Fruit fly (Drosophila melanogaster) whole organism, embryonic: ENCODE results near the gene neb.

ENCODE experiments used
- B-H1 ChIP-seq: fragments of 200-800 bp; sonication (Bioruptor generic); IDR thresholded peaks from 3 replicates; pipeline ENCODE4 v1.3.6; 2022; ENCODE audit warnings: missing biosample characterization, missing genetic modification characterization
- Bgb ChIP-seq: fragments of 200-800 bp; sonication (Bioruptor generic); IDR thresholded peaks from 2 replicates; pipeline ENCODE4 v1.3.6; 2022; ENCODE audit warnings: missing biosample characterization, missing genetic modification characterization; ENCODE audit not compliant: partially characterized antibody
- CG10209 ChIP-seq: fragments of 200-800 bp; sonication (Bioruptor generic); optimal IDR thresholded peaks from 3 replicates; lab custom pipeline; 2017; ENCODE audit warnings: missing biosample characterization, mild to moderate bottlenecking, missing genetic modification characterization, missing genetic modification reagents
- CG10267 ChIP-seq: fragments of 200-800 bp; sonication (Bioruptor generic); optimal IDR thresholded peaks from 2 replicates; lab custom pipeline; 2018; ENCODE audit warnings: missing biosample characterization, mild to moderate bottlenecking, missing genetic modification characterization, moderate library complexity
- CG11398 ChIP-seq: fragments of 200-800 bp; sonication (Bioruptor generic); optimal IDR thresholded peaks from 2 replicates; lab custom pipeline; 2016; ENCODE audit warnings: missing biosample characterization, missing genetic modification characterization
- CG1233 ChIP-seq: fragments of 200-800 bp; sonication (Bioruptor generic); optimal IDR thresholded peaks from 4 replicates; lab custom pipeline; 2018; ENCODE audit warnings: missing biosample characterization, mild to moderate bottlenecking, missing genetic modification characterization
- CG17612 ChIP-seq: fragments of 200-800 bp; sonication (Bioruptor generic); IDR thresholded peaks from 2 replicates; pipeline ENCODE4 v1.3.6; 2022; ENCODE audit warnings: missing biosample characterization, missing genetic modification characterization
- CG1792 ChIP-seq: fragments of 200-800 bp; sonication (Bioruptor generic); optimal IDR thresholded peaks from 2 replicates; lab custom pipeline; 2016; ENCODE audit warnings: missing biosample characterization, missing genetic modification characterization
- CG2202 ChIP-seq: fragments of 200-800 bp; sonication (Bioruptor generic); optimal IDR thresholded peaks from 2 replicates; lab custom pipeline; 2018; ENCODE audit warnings: missing biosample characterization, mild to moderate bottlenecking, missing genetic modification characterization
- CG30403 ChIP-seq: fragments of 200-800 bp; sonication (Bioruptor generic); optimal IDR thresholded peaks from 3 replicates; lab custom pipeline; 2016; ENCODE audit warnings: missing biosample characterization, missing genetic modification characterization
- CG31224 ChIP-seq: fragments of 200-800 bp; sonication (Bioruptor generic); IDR thresholded peaks from 2 replicates; pipeline ENCODE4 v1.3.6; 2022; ENCODE audit warnings: missing biosample characterization, missing genetic modification characterization
- CG3163 ChIP-seq: fragments of 200-800 bp; sonication (Bioruptor generic); optimal IDR thresholded peaks from 3 replicates; lab custom pipeline; 2016; ENCODE audit warnings: missing biosample characterization, missing genetic modification characterization
- CG4854 ChIP-seq: fragments of 200-800 bp; sonication (Bioruptor generic); optimal IDR thresholded peaks from 2 replicates; lab custom pipeline; 2016; ENCODE audit warnings: missing biosample characterization, missing genetic modification characterization, inconsistent platforms
- CG5245 ChIP-seq: fragments of 200-800 bp; sonication (Bioruptor generic); optimal IDR thresholded peaks from 3 replicates; lab custom pipeline; 2016; ENCODE audit warnings: missing biosample characterization, missing genetic modification characterization
- CG7745 ChIP-seq: fragments of 200-800 bp; sonication (Bioruptor generic); optimal IDR thresholded peaks from 2 replicates; lab custom pipeline; 2018; ENCODE audit warnings: missing biosample characterization, mild to moderate bottlenecking, missing genetic modification characterization, moderate library complexity
- CG7987 ChIP-seq: fragments of 200-800 bp; sonication (Bioruptor generic); optimal IDR thresholded peaks from 2 replicates; lab custom pipeline; 2018; ENCODE audit warnings: missing biosample characterization, mild to moderate bottlenecking, missing genetic modification characterization, moderate library complexity
- CG8281 ChIP-seq: fragments of 200-800 bp; sonication (Bioruptor generic); optimal IDR thresholded peaks from 2 replicates; lab custom pipeline; 2018; ENCODE audit warnings: missing biosample characterization, mild to moderate bottlenecking, missing genetic modification characterization, moderate library complexity
- Chrac-16 ChIP-seq: fragments of 200-800 bp; sonication (Bioruptor generic); optimal IDR thresholded peaks from 3 replicates; lab custom pipeline; 2016; ENCODE audit warnings: missing biosample characterization, missing genetic modification characterization
- Dip3 ChIP-seq: fragments of 200-800 bp; sonication (Bioruptor generic); optimal IDR thresholded peaks from 3 replicates; lab custom pipeline; 2016; ENCODE audit warnings: missing biosample characterization, missing genetic modification characterization
- Ets65A ChIP-seq: fragments of 200-800 bp; sonication (Bioruptor generic); peaks from one replicate; lab custom pipeline; 2016; ENCODE audit warnings: missing biosample characterization, missing genetic modification characterization
- Fer1 ChIP-seq: fragments of 200-800 bp; sonication (Bioruptor generic); optimal IDR thresholded peaks from 2 replicates; lab custom pipeline; 2017; ENCODE audit warnings: missing biosample characterization, mild to moderate bottlenecking, missing genetic modification characterization
- H15 ChIP-seq: fragments of 200-800 bp; sonication (Bioruptor generic); IDR thresholded peaks from 3 replicates; pipeline ENCODE4 v1.3.6; 2022; ENCODE audit warnings: missing biosample characterization, missing genetic modification characterization
- H2.0 ChIP-seq: fragments of 200-800 bp; sonication (Bioruptor generic); IDR thresholded peaks from 2 replicates; pipeline ENCODE4 v1.3.6; 2022; ENCODE audit warnings: missing biosample characterization, missing genetic modification characterization
- HLH3B ChIP-seq: fragments of 200-800 bp; sonication (Bioruptor generic); IDR thresholded peaks from 2 replicates; pipeline ENCODE4 v1.3.6; 2022; ENCODE audit warnings: missing biosample characterization, missing genetic modification characterization
- Hey ChIP-seq: fragments of 200-800 bp; sonication (Bioruptor generic); optimal IDR thresholded peaks from 3 replicates; lab custom pipeline; 2018; ENCODE audit warnings: missing biosample characterization, mild to moderate bottlenecking, missing genetic modification characterization
- MTF-1 ChIP-seq: fragments of 200-800 bp; sonication (Bioruptor generic); optimal IDR thresholded peaks from 2 replicates; lab custom pipeline; 2018; ENCODE audit warnings: missing biosample characterization, mild to moderate bottlenecking, missing genetic modification characterization, borderline replicate concordance
- Meics ChIP-seq: fragments of 200-800 bp; sonication (Bioruptor generic); optimal IDR thresholded peaks from 2 replicates; lab custom pipeline; 2017; ENCODE audit warnings: missing biosample characterization, mild to moderate bottlenecking, missing genetic modification characterization
- Mrtf ChIP-seq: fragments of 200-800 bp; sonication (Bioruptor generic); IDR thresholded peaks from 3 replicates; pipeline ENCODE4 v1.3.6; 2022; ENCODE audit warnings: missing biosample characterization, missing genetic modification characterization
- PHDP ChIP-seq: fragments of 200-800 bp; sonication (Bioruptor generic); optimal IDR thresholded peaks from 3 replicates; lab custom pipeline; 2018; ENCODE audit warnings: missing biosample characterization, mild to moderate bottlenecking, missing genetic modification characterization, moderate library complexity
- Stat92E ChIP-seq, 3 experiments: fragments of >200 bp in 2 of 3; fragments of 200-800 bp in 1 of 3; sonication (Bioruptor generic) in 1 of 3; optimal IDR thresholded peaks; 2 replicates each; lab custom pipeline; 2017 to 2019; ENCODE audit warnings: missing biosample characterization in 3 of 3, missing genetic modification characterization in 3 of 3, mild to moderate bottlenecking in 1 of 3, moderate library complexity in 1 of 3
- Tbp ChIP-seq: fragments of >200 bp; optimal IDR thresholded peaks from 2 replicates; lab custom pipeline; 2018; ENCODE audit warnings: missing biosample characterization, missing genetic modification characterization
- Usf ChIP-seq: fragments of 200-800 bp; sonication (Bioruptor generic); optimal IDR thresholded peaks from 2 replicates; lab custom pipeline; 2017; ENCODE audit warnings: missing genotype, missing biosample characterization, missing genetic modification characterization
- ems ChIP-seq: fragments of 200-800 bp; sonication (Bioruptor generic); optimal IDR thresholded peaks from 3 replicates; lab custom pipeline; 2016; ENCODE audit warnings: missing biosample characterization, missing genetic modification characterization
- ftz-f1 ChIP-seq: fragments of 200-800 bp; sonication (Bioruptor generic); optimal IDR thresholded peaks from 2 replicates; lab custom pipeline; 2016; ENCODE audit warnings: missing biosample characterization, missing genetic modification characterization
- gfzf ChIP-seq: fragments of 200-800 bp; sonication (Bioruptor generic); optimal IDR thresholded peaks from 2 replicates; lab custom pipeline; 2016; ENCODE audit warnings: missing biosample characterization, mild to moderate bottlenecking, missing genetic modification characterization, moderate library complexity
- klu ChIP-seq: fragments of 200-800 bp; sonication (Bioruptor generic); IDR thresholded peaks from 2 replicates; pipeline ENCODE4 v1.3.6; 2022; ENCODE audit warnings: missing biosample characterization, missing genetic modification characterization
- lola ChIP-seq, 3 experiments: fragments of >200 bp in 2 of 3; fragments of 200-800 bp in 1 of 3; sonication (Bioruptor generic) in 1 of 3; optimal IDR thresholded peaks; 2 replicates each; lab custom pipeline; 2017 to 2019; ENCODE audit warnings: missing biosample characterization in 3 of 3, missing genetic modification characterization in 3 of 3, mild to moderate bottlenecking in 1 of 3, moderate library complexity in 1 of 3
- lov ChIP-seq, 2 experiments: fragments of 200-800 bp in 1 of 2; fragments of >200 bp in 1 of 2; sonication (Bioruptor generic) in 1 of 2; IDR thresholded peaks in 1 of 2; optimal IDR thresholded peaks in 1 of 2; 2 replicates in 1 of 2; 3 replicates in 1 of 2; pipeline versions ENCODE4 v1.3.6 to Lab custom; 2017 to 2022; ENCODE audit warnings: missing biosample characterization in 1 of 2, missing genetic modification characterization in 1 of 2
- oc ChIP-seq: fragments of 200-800 bp; sonication (Bioruptor generic); optimal IDR thresholded peaks from 2 replicates; lab custom pipeline; 2018; ENCODE audit warnings: missing biosample characterization, mild to moderate bottlenecking, missing genetic modification characterization, moderate library complexity
- psq ChIP-seq: fragments of 200-800 bp; sonication (Bioruptor generic); optimal IDR thresholded peaks from 2 replicates; lab custom pipeline; 2017; ENCODE audit warnings: missing biosample characterization, missing genetic modification characterization
- rib ChIP-seq: fragments of 200-800 bp; sonication (Bioruptor generic); IDR thresholded peaks from 2 replicates; pipeline ENCODE4 v1.3.6; 2022; ENCODE audit warnings: missing biosample characterization, missing genetic modification characterization
- ro ChIP-seq: fragments of 200-800 bp; sonication (Bioruptor generic); IDR thresholded peaks from 2 replicates; pipeline ENCODE4 v1.3.6; 2022; ENCODE audit warnings: missing biosample characterization, missing genetic modification characterization
- seq ChIP-seq: fragments of 200-800 bp; sonication (Bioruptor generic); IDR thresholded peaks from 2 replicates; pipeline ENCODE4 v1.3.6; 2022; ENCODE audit warnings: missing biosample characterization, missing genetic modification characterization
- sim ChIP-seq: fragments of 200-800 bp; sonication (Bioruptor generic); IDR thresholded peaks from 2 replicates; pipeline ENCODE4 v1.3.6; 2022; ENCODE audit warnings: missing biosample characterization, missing genetic modification characterization
- slbo ChIP-seq: fragments of 200-800 bp; sonication (Bioruptor generic); IDR thresholded peaks from 2 replicates; pipeline ENCODE4 v1.3.6; 2022; ENCODE audit warnings: missing biosample characterization, missing genetic modification characterization
- tin ChIP-seq: fragments of 200-800 bp; sonication (Bioruptor generic); optimal IDR thresholded peaks from 3 replicates; lab custom pipeline; 2016; ENCODE audit warnings: missing biosample characterization, missing genetic modification characterization
- tll ChIP-seq, 2 experiments: fragments of 200-800 bp in 1 of 2; fragments of >200 bp in 1 of 2; sonication (Bioruptor generic) in 1 of 2; optimal IDR thresholded peaks; 2 replicates each; lab custom pipeline; 2017 to 2019; ENCODE audit warnings: missing biosample characterization in 2 of 2, missing genetic modification characterization in 2 of 2, mild to moderate bottlenecking in 1 of 2, moderate library complexity in 1 of 2
- ttk ChIP-seq: fragments of 200-800 bp; sonication (Bioruptor generic); IDR thresholded peaks from 2 replicates; pipeline ENCODE4 v2.1.2; 2022; ENCODE audit warnings: missing biosample characterization, missing genetic modification characterization
- wdn ChIP-seq: fragments of 200-800 bp; sonication (Bioruptor generic); IDR thresholded peaks from 2 replicates; pipeline ENCODE4 v1.3.6; 2022; ENCODE audit warnings: missing biosample characterization, missing genetic modification characterization
- zfh1 ChIP-seq: fragments of 200-800 bp; sonication (Bioruptor generic); IDR thresholded peaks from 3 replicates; pipeline ENCODE4 v1.3.6; 2022; ENCODE audit warnings: missing biosample characterization, missing genetic modification characterization

The neb gene

dm6 chr2L:20097105-20097631 is 21.6 kb downstream of the neb start, which contains the start of the genes mRpS18B and Kua (continued):
- TF ChIP-seq zfh1 (GFP tag; lab: Robert Waterston, UW) (peak; percentile 71; the same call in 1 of the 3 replicates), Hey (tag; lab: Kevin White, UChicago) (no peak), Usf (GFP tag; lab: Kevin White, UChicago) (no peak), Dip3 (GFP tag; lab: Kevin White, UChicago) (no peak), gfzf (GFP tag; lab: Kevin White, UChicago) (no peak), CG1233 (GFP tag; lab: Kevin White, UChicago) (peak; percentile 14), tin (GFP tag; lab: Kevin White, UChicago) (peak; percentile 62), oc (tag; lab: Kevin White, UChicago) (peak; percentile 28), Mrtf (no peak), CG30403 (GFP tag; lab: Kevin White, UChicago) (peak; percentile 63), CG31224 (GFP tag; lab: Robert Waterston, UW) (no peak), Ets65A (GFP tag; lab: Kevin White, UChicago) (peak; percentile 53), Chrac-16 (GFP tag; lab: Kevin White, UChicago) (peak; percentile 40), Stat92E (GFP tag; optimal IDR thresholded peaks at IDR 0.05; lab: Kevin White, UChicago) (no peak), ro (GFP tag; lab: Robert Waterston, UW) (no peak), Tbp (GFP tag; lab: Kevin White, UChicago) (no peak), lola (GFP tag; optimal IDR thresholded peaks at IDR 0.05; lab: Kevin White, UChicago) (peak in 1 of 3 experiments; percentile 52), tll (GFP tag; optimal IDR thresholded peaks at IDR 0.05; lab: Kevin White, UChicago) (no peak), HLH3B (peak; percentile 46; the same call in 1 of the 2 replicates), B-H1 (peak; percentile 28; the same call in 1 of the 3 replicates), wdn (GFP tag; lab: Robert Waterston, UW) (no peak), H2.0 (GFP tag; lab: Robert Waterston, UW) (peak; percentile 46; the same call in 1 of the 2 replicates), H15 (GFP tag; lab: Robert Waterston, UW) (peak; percentile 52; the same call in 1 of the 3 replicates), CG11398 (GFP tag; lab: Kevin White, UChicago) (no peak), CG1792 (GFP tag; lab: Kevin White, UChicago) (no peak), ttk (GFP tag; lab: Robert Waterston, UW) (0 out of 2 replicates have a peak, but pooled peaks have one; percentile 35), lov (optimal IDR thresholded peaks at IDR 0.05; lab: Kevin White, UChicago) (no peak), lov (GFP tag; IDR thresholded peaks at IDR 0.05; lab: Robert Waterston, UW) (no peak), Bgb (GFP tag; lab: Robert Waterston, UW) (peak; percentile 70), CG8281 (tag; lab: Kevin White, UChicago) (no peak), CG7745 (tag; lab: Kevin White, UChicago) (no peak), CG5245 (no peak), klu (GFP tag; lab: Robert Waterston, UW) (peak; percentile 10; the same call in 1 of the 2 replicates), CG4854 (no peak), seq (no peak), sim (GFP tag; lab: Robert Waterston, UW) (no peak), CG17612 (GFP tag; lab: Robert Waterston, UW) (no peak), ftz-f1 (GFP tag; lab: Kevin White, UChicago) (no peak), CG10267 (tag; lab: Kevin White, UChicago) (peak; percentile 54), CG3163 (no peak), rib (GFP tag; lab: Robert Waterston, UW) (peak; percentile 17; the same call in 1 of the 2 replicates), CG2202 (tag; lab: Kevin White, UChicago) (no peak), ems (GFP tag; lab: Kevin White, UChicago) (peak; percentile 10), PHDP (tag; lab: Kevin White, UChicago) (peak; percentile 64), CG7987 (GFP tag; lab: Kevin White, UChicago) (no peak), CG10209 (GFP tag; lab: Kevin White, UChicago) (peak; percentile 12), psq (GFP tag; lab: Kevin White, UChicago) (no peak), slbo (GFP tag; lab: Robert Waterston, UW) (peak; percentile 84), Meics (GFP tag; lab: Kevin White, UChicago) (peak; percentile 54), MTF-1 (GFP tag; lab: Kevin White, UChicago) (no peak), Fer1 (peak; percentile 26)
